Worm (Caenorhabditis elegans) whole organism, young adult: ENCODE data around the gene F49F1.10.
A peak's percentile ranks its signal among the peaks of the same experiment; 100 is the strongest.
"Not testable (repeated sequence)": the region's sequence is repeated elsewhere in the genome, so short reads cannot be mapped to it uniquely, and the experiment has no call there.

Experiments
- D2030.7 ChIP-seq: fragments of 200-800 bp; sonication (Bioruptor generic); IDR thresholded peaks from 2 replicates; pipeline ENCODE4 v1.3.6; 2022; ENCODE audit warnings: missing genetic modification reagents, missing genetic modification characterization, missing compliant biosample characterization
- F33H1.4 ChIP-seq: fragments of 200-800 bp; sonication (Bioruptor generic); IDR thresholded peaks from 2 replicates; pipeline ENCODE4 v1.3.6; 2022; ENCODE audit warnings: missing genetic modification reagents, missing genetic modification characterization, missing compliant biosample characterization
- F37B4.10 ChIP-seq: fragments of 200-800 bp; sonication (Bioruptor generic); IDR thresholded peaks from 2 replicates; pipeline ENCODE4 v1.3.6; 2022; ENCODE audit warnings: missing genetic modification characterization, missing compliant biosample characterization
- K11D2.4 ChIP-seq: fragments of 200-800 bp; sonication (Bioruptor generic); IDR thresholded peaks from 2 replicates; pipeline ENCODE4 v1.3.6; 2022; ENCODE audit warnings: missing genetic modification reagents, missing genetic modification characterization, missing compliant biosample characterization
- Y53G8AR.9 ChIP-seq: fragments of 200-800 bp; sonication (Bioruptor generic); conservative IDR thresholded peaks from 2 replicates; pipeline ENCODE4 v1.3.6; 2022; ENCODE audit warnings: missing genetic modification reagents, missing genetic modification characterization, missing compliant biosample characterization
- Y56A3A.18 ChIP-seq: fragments of 200-800 bp; sonication (Bioruptor generic); IDR thresholded peaks from 2 replicates; pipeline ENCODE4 v1.3.6; 2022; ENCODE audit warnings: missing genetic modification reagents, missing genetic modification characterization, missing compliant biosample characterization
- Y67H2A.10 ChIP-seq: fragments of 200-800 bp; sonication (Bioruptor generic); conservative IDR thresholded peaks from 2 replicates; pipeline ENCODE4 v1.3.6; 2022; ENCODE audit warnings: missing genetic modification reagents, missing genetic modification characterization, missing compliant biosample characterization
- Y79H2A.3 ChIP-seq: fragments of 200-800 bp; sonication (Bioruptor generic); conservative IDR thresholded peaks from 2 replicates; pipeline ENCODE4 v1.3.6; 2022; ENCODE audit warnings: missing genetic modification reagents, missing genetic modification characterization, missing compliant biosample characterization
- Y95B8A.8 ChIP-seq: fragments of 200-800 bp; sonication (Bioruptor generic); IDR thresholded peaks from 2 replicates; pipeline ENCODE4 v1.3.6; 2022; ENCODE audit warnings: missing genetic modification reagents, missing genetic modification characterization, missing compliant biosample characterization
- attf-5 ChIP-seq: fragments of 200-800 bp; sonication (Bioruptor generic); optimal IDR thresholded peaks from 2 replicates; lab custom pipeline; 2018; ENCODE audit warnings: mild to moderate bottlenecking, missing genetic modification characterization, missing compliant biosample characterization
- attf-6 ChIP-seq: fragments of 200-800 bp; sonication (Bioruptor generic); IDR thresholded peaks from 2 replicates; pipeline ENCODE4 v1.3.6; 2022; ENCODE audit warnings: missing genetic modification reagents, missing genetic modification characterization, missing compliant biosample characterization
- bed-2 ChIP-seq: fragments of 200-800 bp; sonication (Bioruptor generic); IDR thresholded peaks from 2 replicates; pipeline ENCODE4 v1.3.6; 2022; ENCODE audit warnings: missing genetic modification reagents, missing genetic modification characterization, missing compliant biosample characterization
- cebp-1 ChIP-seq, 2 experiments: fragments of 200-800 bp in 1 of 2; sonication (Bioruptor generic) in 1 of 2; sonication (generic microtip) in 1 of 2; IDR thresholded peaks in 1 of 2; optimal IDR thresholded peaks in 1 of 2; 2 replicates each; pipeline versions ENCODE4 v1.3.6 to Lab custom; 2017 to 2022; ENCODE audit warnings: missing compliant biosample characterization in 2 of 2, missing genetic modification characterization in 2 of 2, mild to moderate bottlenecking in 1 of 2, missing genetic modification reagents in 1 of 2, moderate library complexity in 1 of 2
- ceh-100 ChIP-seq: fragments of 200-800 bp; sonication (Bioruptor generic); IDR thresholded peaks from 2 replicates; pipeline ENCODE4 v1.3.6; 2022; ENCODE audit warnings: missing genetic modification reagents, missing genetic modification characterization, missing compliant biosample characterization
- ceh-40 ChIP-seq: fragments of 200-800 bp; sonication (Bioruptor generic); IDR thresholded peaks from 2 replicates; pipeline ENCODE4 v1.3.6; 2022; ENCODE audit warnings: missing genetic modification characterization, missing compliant biosample characterization
- ceh-91 ChIP-seq: fragments of 200-800 bp; sonication (Bioruptor generic); IDR thresholded peaks from 2 replicates; pipeline ENCODE4 v1.3.6; 2022; ENCODE audit warnings: missing genetic modification reagents, missing genetic modification characterization, missing compliant biosample characterization
- dox-1 ChIP-seq: fragments of 200-800 bp; sonication (Bioruptor generic); IDR thresholded peaks from 2 replicates; pipeline ENCODE4 v1.3.6; 2022; ENCODE audit warnings: missing genetic modification reagents, missing genetic modification characterization, missing compliant biosample characterization
- egl-18 ChIP-seq: fragments of 200-800 bp; sonication (Bioruptor generic); IDR thresholded peaks from 2 replicates; pipeline ENCODE4 v1.3.6; 2022; ENCODE audit warnings: missing genetic modification reagents, missing genetic modification characterization, missing compliant biosample characterization
- ekl-4 ChIP-seq: fragments of 200-800 bp; sonication (Bioruptor generic); IDR thresholded peaks from 2 replicates; pipeline ENCODE4 v1.3.6; 2022; ENCODE audit warnings: missing genetic modification reagents, missing genetic modification characterization, missing compliant biosample characterization
- hmg-1.2 ChIP-seq: fragments of 200-800 bp; sonication (Bioruptor generic); IDR thresholded peaks from 2 replicates; pipeline ENCODE4 v1.3.6; 2022; ENCODE audit warnings: missing genetic modification reagents, missing genetic modification characterization, missing compliant biosample characterization
- hmg-20 ChIP-seq: fragments of 200-800 bp; sonication (Bioruptor generic); IDR thresholded peaks from 2 replicates; pipeline ENCODE4 v1.3.6; 2022; ENCODE audit warnings: missing genetic modification reagents, missing genetic modification characterization, missing compliant biosample characterization
- hsf-1 ChIP-seq: fragments of 200-800 bp; sonication (Bioruptor generic); IDR thresholded peaks from 2 replicates; pipeline ENCODE4 v1.3.6; 2022; ENCODE audit warnings: missing genetic modification reagents, missing genetic modification characterization, missing compliant biosample characterization
- let-607 ChIP-seq, 2 experiments: fragments of 200-800 bp in 1 of 2; sonication (Bioruptor generic) in 1 of 2; sonication (generic microtip) in 1 of 2; optimal IDR thresholded peaks; 2 replicates each; lab custom pipeline; 2016 to 2018; ENCODE audit warnings: mild to moderate bottlenecking in 2 of 2, missing compliant biosample characterization in 2 of 2, missing genetic modification characterization in 2 of 2, moderate library complexity in 2 of 2, missing genotype in 1 of 2
- lin-26 ChIP-seq: fragments of 200-800 bp; sonication (Bioruptor generic); IDR thresholded peaks from 2 replicates; pipeline ENCODE4 v1.3.6; 2022; ENCODE audit warnings: missing genetic modification reagents, missing genetic modification characterization, missing compliant biosample characterization
- lin-40 ChIP-seq: sonication (generic microtip); optimal IDR thresholded peaks from 2 replicates; lab custom pipeline; 2016; ENCODE audit warnings: missing genetic modification characterization, mild to moderate bottlenecking, missing compliant biosample characterization, missing genotype, missing genetic modification reagents
- lir-1 ChIP-seq: fragments of 200-800 bp; sonication (Bioruptor generic); conservative IDR thresholded peaks from 2 replicates; pipeline ENCODE4 v1.3.6; 2022; ENCODE audit warnings: missing genetic modification reagents, missing genetic modification characterization, missing compliant biosample characterization
- lsy-27 ChIP-seq: sonication (generic microtip); optimal IDR thresholded peaks from 2 replicates; lab custom pipeline; 2017; ENCODE audit warnings: missing genetic modification characterization, mild to moderate bottlenecking, missing compliant biosample characterization, antibody characterized with exemption, missing genotype, borderline replicate concordance; ENCODE audit not compliant: insufficient read depth
- madf-3 ChIP-seq: fragments of 200-800 bp; sonication (Bioruptor generic); IDR thresholded peaks from 2 replicates; pipeline ENCODE4 v1.3.6; 2022; ENCODE audit warnings: missing genetic modification reagents, missing genetic modification characterization, missing compliant biosample characterization
- madf-6 ChIP-seq: fragments of 200-800 bp; sonication (Bioruptor generic); IDR thresholded peaks from 2 replicates; pipeline ENCODE4 v1.3.6; 2022; ENCODE audit warnings: missing genetic modification reagents, missing genetic modification characterization, missing compliant biosample characterization
- mcd-1 ChIP-seq: fragments of 200-800 bp; sonication (Bioruptor generic); IDR thresholded peaks from 2 replicates; pipeline ENCODE4 v1.3.6; 2022; ENCODE audit warnings: missing genetic modification reagents, missing genetic modification characterization, missing compliant biosample characterization
- nhr-179 ChIP-seq: sonication (generic microtip); optimal IDR thresholded peaks from 2 replicates; lab custom pipeline; 2016; ENCODE audit warnings: mild to moderate bottlenecking, missing genetic modification characterization, missing compliant biosample characterization
- pbrm-1 ChIP-seq: fragments of 200-800 bp; sonication (Bioruptor generic); IDR thresholded peaks from 2 replicates; pipeline ENCODE4 v1.3.6; 2022; ENCODE audit warnings: missing genetic modification reagents, missing genetic modification characterization, missing compliant biosample characterization
- sea-2 ChIP-seq: fragments of 200-800 bp; sonication (Bioruptor generic); IDR thresholded peaks from 2 replicates; pipeline ENCODE4 v1.3.6; 2022; ENCODE audit warnings: missing genetic modification characterization, missing compliant biosample characterization
- snpc-1.3 ChIP-seq: sonication (generic microtip); optimal IDR thresholded peaks from 2 replicates; lab custom pipeline; 2017; ENCODE audit warnings: missing genetic modification characterization, mild to moderate bottlenecking, missing compliant biosample characterization, antibody characterized with exemption, moderate library complexity, missing genotype, missing genetic modification reagents; ENCODE audit not compliant: insufficient read depth
- snpc-4 ChIP-seq, 5 experiments: fragments of 150-350 bp in 1 of 5; sonication (generic microtip) in 4 of 5; optimal IDR thresholded peaks; 2 replicates each; lab custom pipeline; 2014 to 2018; ENCODE audit warnings: missing genetic modification characterization in 5 of 5, missing biosample characterization in 3 of 5, antibody characterized with exemption in 2 of 5, mild to moderate bottlenecking in 2 of 5, missing compliant biosample characterization in 2 of 5, missing genotype in 2 of 5, moderate library complexity in 2 of 5, missing genetic modification reagents in 1 of 5
- xnd-1 ChIP-seq: sonication (generic microtip); optimal IDR thresholded peaks from 2 replicates; lab custom pipeline; 2016; ENCODE audit warnings: missing genotype, missing genetic modification reagents, missing genetic modification characterization, missing compliant biosample characterization
- ztf-28 ChIP-seq: fragments of 200-800 bp; sonication (Bioruptor generic); IDR thresholded peaks from 2 replicates; pipeline ENCODE4 v1.3.6; 2022; ENCODE audit warnings: missing genetic modification reagents, missing genetic modification characterization, missing compliant biosample characterization
- ztf-6 ChIP-seq: fragments of 200-800 bp; sonication (Bioruptor generic); IDR thresholded peaks from 2 replicates; pipeline ENCODE4 v1.3.6; 2022; ENCODE audit warnings: missing genetic modification reagents, missing genetic modification characterization, missing compliant biosample characterization

Gene F49F1.10

ce11 chrIV:4139022-4139421 is at the start of gene F49F1.10:
Gene F49F1.10 (minus strand): TSS chrIV:4139122.
- TF ChIP-seq nhr-179 (tag; lab: Kevin White, UChicago) (no peak), attf-6 (GFP tag; lab: Robert Waterston, UW) (no peak), ceh-91 (GFP tag; lab: Robert Waterston, UW) (no peak), Y56A3A.18 (GFP tag; lab: Robert Waterston, UW) (no peak), let-607 (tag; optimal IDR thresholded peaks at IDR 0.05; lab: Kevin White, UChicago) (no peak), snpc-4 (GFP tag; optimal IDR thresholded peaks at IDR 0.05; lab: Kevin White, UChicago) (no peak), snpc-4 (tag; optimal IDR thresholded peaks at IDR 0.05; lab: Kevin White, UChicago) (no peak), snpc-1.3 (tag; lab: Kevin White, UChicago) (no peak), Y53G8AR.9 (GFP tag; lab: Robert Waterston, UW) (no peak), Y95B8A.8 (GFP tag; lab: Robert Waterston, UW) (no peak)

ce11 chrIV:4187909-4188308 is 49.0 kb upstream of the F49F1.10 start:
- TF ChIP-seq xnd-1 (tag; lab: Kevin White, UChicago) (peak; percentile 75), madf-6 (peak; percentile 62)

- not testable (repeated sequence) for TF ChIP-seq madf-6; lin-26; lsy-27 (tag; lab: Kevin White, UChicago)
Observed at ce11 chrIV:4186099-4186498, 47.2 kb upstream of the F49F1.10 start, which contains the start of gene K08D10.11. Gene K08D10.11 (minus strand): TSS chrIV:4186199.

- TF ChIP-seq attf-5 (GFP tag; lab: Kevin White, UChicago) (peak; percentile 12), ztf-28 (GFP tag; lab: Robert Waterston, UW) (0 out of 2 replicates have a peak, but pooled peaks have one; percentile 56), Y95B8A.8 (GFP tag; lab: Robert Waterston, UW) (peak; percentile 89), bed-2 (GFP tag; lab: Robert Waterston, UW) (peak; percentile 83), hsf-1 (GFP tag; lab: Robert Waterston, UW) (peak; percentile 42; the same call in 1 of the 2 replicates), lir-1 (peak; percentile 43; the same call in 1 of the 2 replicates), Y53G8AR.9 (GFP tag; lab: Robert Waterston, UW) (peak; percentile 93), D2030.7 (GFP tag; lab: Robert Waterston, UW) (peak; percentile 21; the same call in 1 of the 2 replicates), pbrm-1 (GFP tag; lab: Robert Waterston, UW) (peak; percentile 93), sea-2 (GFP tag; lab: Robert Waterston, UW) (peak; percentile 75; the same call in 1 of the 2 replicates), ceh-100 (GFP tag; lab: Robert Waterston, UW) (peak; percentile 82), Y67H2A.10 (GFP tag; lab: Robert Waterston, UW) (0 out of 2 replicates have a peak, but pooled peaks have one; percentile 44), egl-18 (peak; percentile 82), ceh-40 (GFP tag; lab: Robert Waterston, UW) (0 out of 2 replicates have a peak, but pooled peaks have one; percentile 25), madf-6 (peak; percentile 49), ztf-6 (GFP tag; lab: Robert Waterston, UW) (peak; percentile 80), F37B4.10 (GFP tag; lab: Robert Waterston, UW) (0 out of 2 replicates have a peak, but pooled peaks have one; percentile 68), K11D2.4 (GFP tag; lab: Robert Waterston, UW) (peak; percentile 96), mcd-1 (peak; percentile 100), lin-26 (peak; percentile 74; the same call in 1 of the 2 replicates), F33H1.4 (peak; percentile 81), dox-1 (GFP tag; lab: Robert Waterston, UW) (peak; percentile 97), lin-40 (tag; lab: Kevin White, UChicago) (peak; percentile 23), ceh-91 (GFP tag; lab: Robert Waterston, UW) (peak; percentile 63; the same call in 1 of the 2 replicates), ekl-4 (GFP tag; lab: Robert Waterston, UW) (peak; percentile 82), hmg-20 (GFP tag; lab: Robert Waterston, UW) (peak; percentile 72), cebp-1 (GFP tag; IDR thresholded peaks at IDR 0.05; lab: Robert Waterston, UW) (peak; percentile 76), cebp-1 (tag; optimal IDR thresholded peaks at IDR 0.05; lab: Kevin White, UChicago) (peak; percentile 7), Y56A3A.18 (GFP tag; lab: Robert Waterston, UW) (0 out of 2 replicates have a peak, but pooled peaks have one; percentile 51), madf-3 (GFP tag; lab: Robert Waterston, UW) (0 out of 2 replicates have a peak, but pooled peaks have one; percentile 8), Y79H2A.3 (peak; percentile 75; the same call in 1 of the 2 replicates), hmg-1.2 (peak; percentile 96)
Observed at ce11 chrIV:4184767-4185166, 45.8 kb upstream of the F49F1.10 start.
